Worm (Caenorhabditis elegans) whole organism, L1 larva: ENCODE data around the gene str-141.

Experiments
- egl-27 ChIP-seq, 2 experiments: fragments of 150-350 bp in 1 of 2; sonication (generic microtip); optimal IDR thresholded peaks; 3 replicates each; lab custom pipeline; 2017 to 2018; ENCODE audit warnings: missing biosample characterization in 2 of 2, missing genetic modification characterization in 2 of 2, missing genetic modification reagents in 2 of 2
- lin-15B ChIP-seq: fragments of 150-350 bp; sonication (generic microtip); optimal IDR thresholded peaks from 3 replicates; lab custom pipeline; 2014; ENCODE audit warnings: missing biosample characterization, missing genetic modification characterization
- nhr-77 ChIP-seq: fragments of 150-350 bp; optimal IDR thresholded peaks from 2 replicates; lab custom pipeline; 2014; ENCODE audit warnings: missing biosample characterization, missing genetic modification characterization
- ztf-4 ChIP-seq: fragments of 150-350 bp; optimal IDR thresholded peaks from 2 replicates; lab custom pipeline; 2014; ENCODE audit warnings: missing biosample characterization, missing genetic modification characterization

DNA sequence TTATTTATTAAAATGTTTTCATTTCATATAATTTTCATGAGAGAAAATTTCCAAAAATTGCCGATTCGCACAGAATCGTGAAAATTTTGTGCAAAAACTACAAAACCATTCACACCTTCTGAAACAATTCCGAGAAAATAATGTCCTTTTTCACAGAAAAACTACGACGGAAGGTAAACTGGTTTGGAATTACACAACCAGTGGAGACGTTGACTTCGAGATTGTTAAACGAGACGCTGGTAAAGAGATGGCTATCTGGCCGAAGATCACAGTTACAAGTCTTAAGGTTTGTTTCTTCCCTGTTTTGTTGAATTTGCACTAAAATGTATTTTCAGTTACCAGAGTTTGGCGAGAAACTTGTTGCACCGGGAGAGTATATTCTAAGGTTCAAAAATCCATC lies 10.7 kb downstream of the str-141 start:
- no peak for TF ChIP-seq lin-15B (tag; lab: Kevin White, UChicago)
- no peak for TF ChIP-seq nhr-77 (tag; lab: Kevin White, UChicago)
- TF ChIP-seq ztf-4 (tag; lab: Kevin White, UChicago) = no peak
- TF ChIP-seq egl-27 (tag; optimal IDR thresholded peaks at IDR 0.05; lab: Kevin White, UChicago) = no peak
